Fruit fly (Drosophila melanogaster) whole organism, wandering third instar larva: ENCODE data around the gene CG42819.

Experiments
- CG9705 ChIP-seq: fragments of 200-800 bp; sonication (Bioruptor generic); optimal IDR thresholded peaks from 2 replicates; lab custom pipeline; 2018; ENCODE audit warnings: missing biosample characterization, mild to moderate bottlenecking, missing genetic modification characterization
- Dif ChIP-seq: fragments of 200-275, 200-300 bp; sonication (Bioruptor generic); optimal IDR thresholded peaks from 2 replicates; lab custom pipeline; 2018; ENCODE audit warnings: missing biosample characterization, missing genetic modification characterization; ENCODE audit not compliant: partially characterized antibody
- GATAd ChIP-seq: sonication (Bioruptor generic); optimal IDR thresholded peaks from 2 replicates; lab custom pipeline; 2016; ENCODE audit warnings: missing biosample characterization, missing genetic modification characterization
- Hr78 ChIP-seq: fragments of >200 bp; optimal IDR thresholded peaks from 2 replicates; lab custom pipeline; 2017; ENCODE audit warnings: missing biosample characterization, missing genetic modification characterization
- Jra ChIP-seq: sonication (Bioruptor generic); optimal IDR thresholded peaks from 2 replicates; lab custom pipeline; 2016; ENCODE audit warnings: missing biosample characterization, missing genetic modification characterization
- N ChIP-seq: fragments of >200 bp; optimal IDR thresholded peaks from 2 replicates; lab custom pipeline; 2018; ENCODE audit warnings: missing biosample characterization, missing external identifiers, missing genetic modification characterization
- OdsH ChIP-seq: fragments of 200-800 bp; sonication (Bioruptor generic); optimal IDR thresholded peaks from 2 replicates; lab custom pipeline; 2016; ENCODE audit warnings: missing biosample characterization, mild to moderate bottlenecking, missing genetic modification characterization
- Rel ChIP-seq, 2 experiments: fragments of 200-800 bp; sonication (Bioruptor generic) in 1 of 2; optimal IDR thresholded peaks; 2 replicates in 1 of 2; 3 replicates in 1 of 2; lab custom pipeline; 2016 to 2019; ENCODE audit warnings: mild to moderate bottlenecking in 2 of 2, missing biosample characterization in 2 of 2, missing genetic modification characterization in 2 of 2, moderate library complexity in 1 of 2
- Vsx2 ChIP-seq: fragments of 200-300, 225-300 bp; sonication (Bioruptor generic); optimal IDR thresholded peaks from 2 replicates; lab custom pipeline; 2018; ENCODE audit warnings: missing biosample characterization, missing genetic modification characterization; ENCODE audit not compliant: partially characterized antibody
- dl ChIP-seq, 2 experiments: fragments of 175-275, 200-275 bp in 1 of 2; fragments of 200-275 bp in 1 of 2; sonication (Bioruptor generic); optimal IDR thresholded peaks; lab custom pipeline; 2018; ENCODE audit warnings: mild to moderate bottlenecking in 2 of 2, missing biosample characterization in 2 of 2, missing genetic modification characterization in 2 of 2, moderate library complexity in 2 of 2; ENCODE audit not compliant: partially characterized antibody in 2 of 2, insufficient read depth in 1 of 2
- h ChIP-seq: fragments of 200-800 bp; sonication (Bioruptor generic); optimal IDR thresholded peaks from 3 replicates; lab custom pipeline; 2016; ENCODE audit warnings: missing biosample characterization, mild to moderate bottlenecking, missing genetic modification characterization
- lola ChIP-seq: fragments of >200 bp; optimal IDR thresholded peaks from 2 replicates; lab custom pipeline; 2017; ENCODE audit warnings: missing biosample characterization, missing genetic modification characterization
- pan ChIP-seq: fragments of >200 bp; optimal IDR thresholded peaks from 2 replicates; lab custom pipeline; 2017
- sv ChIP-seq: fragments of 200-800 bp; sonication (Bioruptor generic); optimal IDR thresholded peaks from 3 replicates; lab custom pipeline; 2016; ENCODE audit warnings: missing biosample characterization, missing genetic modification characterization
- woc ChIP-seq: sonication (Bioruptor generic); optimal IDR thresholded peaks from 2 replicates; lab custom pipeline; 2016; ENCODE audit warnings: missing biosample characterization, mild to moderate bottlenecking, missing genetic modification characterization

CG42819 gene

dm6 chr2L:8342395-8342794, 46.7 kb downstream of the CG42819 start, which contains the start of gene CG14273:
CG14273 (plus strand) TSS chr2L:8342695.
- TF ChIP-seq dl (GFP tag; optimal IDR thresholded peaks at IDR 0.05; lab: Kevin White, UChicago; ENCODE audit: insufficient read depth in 1 of 2, partially characterized antibody in 2 of 2) (no peak), OdsH (GFP tag; lab: Kevin White, UChicago) (no peak), N (no peak), h (GFP tag; lab: Kevin White, UChicago) (no peak), CG9705 (no peak), sv (GFP tag; lab: Kevin White, UChicago) (no peak), Hr78 (GFP tag; lab: Kevin White, UChicago) (no peak), Vsx2 (GFP tag; lab: Kevin White, UChicago) (no peak), Dif (no peak), woc (GFP tag; lab: Kevin White, UChicago) (no peak), Rel (GFP tag; optimal IDR thresholded peaks at IDR 0.05; lab: Kevin White, UChicago) (no peak), Rel (tag; optimal IDR thresholded peaks at IDR 0.05; lab: Kevin White, UChicago) (no peak), GATAd (GFP tag; lab: Kevin White, UChicago) (no peak), Jra (no peak), pan (lab: Kevin White, UChicago) (no peak), lola (GFP tag; lab: Kevin White, UChicago) (no peak)
- TF ChIP-seq, all 38 proteins: peak for 0

- TF ChIP-seq Rel (GFP tag; optimal IDR thresholded peaks at IDR 0.05; lab: Kevin White, UChicago), result no peak
- TF ChIP-seq Rel (tag; optimal IDR thresholded peaks at IDR 0.05; lab: Kevin White, UChicago), result peak; percentile 96
- no peak for TF ChIP-seq OdsH (GFP tag; lab: Kevin White, UChicago)
- TF ChIP-seq, all 38 proteins: peak for 1
Observed at dm6 chr2L:8339751-8340349, 49.3 kb downstream of the CG42819 start.
